Worm (Caenorhabditis elegans) whole organism, late embryonic: ENCODE results near the gene ets-9.

ENCODE experiments used
- nfya-1 ChIP-seq: sonication (generic microtip); optimal IDR thresholded peaks from 2 replicates; lab custom pipeline; 2017; ENCODE audit warnings: missing genetic modification characterization, mild to moderate bottlenecking, missing compliant biosample characterization, antibody characterized with exemption, moderate library complexity
- pax-1 ChIP-seq: fragments of 150-350 bp; optimal IDR thresholded peaks from 2 replicates; lab custom pipeline; 2014; ENCODE audit warnings: missing biosample characterization, missing genetic modification characterization
- pqm-1 ChIP-seq: sonication (generic microtip); optimal IDR thresholded peaks from 2 replicates; lab custom pipeline; 2016; ENCODE audit warnings: missing genetic modification characterization, missing compliant biosample characterization
- rnt-1 ChIP-seq: sonication (generic microtip); optimal IDR thresholded peaks from 2 replicates; lab custom pipeline; 2016; ENCODE audit warnings: missing genetic modification characterization, missing compliant biosample characterization

DNA sequence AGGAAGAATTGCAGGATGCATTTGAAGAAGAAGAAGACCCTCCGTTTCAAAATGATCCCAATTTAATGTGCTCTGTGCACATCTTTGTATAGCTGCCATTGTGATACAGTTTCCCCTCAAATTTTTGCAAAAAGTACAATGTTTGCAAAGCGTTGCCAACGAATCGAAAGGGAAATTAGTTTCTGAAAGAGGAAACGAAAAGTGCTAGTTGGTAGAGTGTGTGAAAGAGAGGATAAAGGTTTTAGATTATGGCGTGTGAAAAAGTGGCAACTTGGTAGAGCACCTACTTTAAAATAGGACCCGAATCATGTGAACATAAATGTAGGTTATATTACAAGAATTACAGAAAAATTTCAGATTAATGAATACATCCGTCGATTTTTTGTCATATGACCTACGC is 32.2 kb downstream of the ets-9 start, which contains the start of gene C52B9.8:
- no peak for TF ChIP-seq pqm-1 (tag; lab: Kevin White, UChicago)
- TF ChIP-seq nfya-1, result no peak
- TF ChIP-seq pax-1, result no peak
- no peak for TF ChIP-seq rnt-1 (tag; lab: Kevin White, UChicago)
